Fruit fly (Drosophila melanogaster): ENCODE data around the gene Son.

Gene Son

DNA sequence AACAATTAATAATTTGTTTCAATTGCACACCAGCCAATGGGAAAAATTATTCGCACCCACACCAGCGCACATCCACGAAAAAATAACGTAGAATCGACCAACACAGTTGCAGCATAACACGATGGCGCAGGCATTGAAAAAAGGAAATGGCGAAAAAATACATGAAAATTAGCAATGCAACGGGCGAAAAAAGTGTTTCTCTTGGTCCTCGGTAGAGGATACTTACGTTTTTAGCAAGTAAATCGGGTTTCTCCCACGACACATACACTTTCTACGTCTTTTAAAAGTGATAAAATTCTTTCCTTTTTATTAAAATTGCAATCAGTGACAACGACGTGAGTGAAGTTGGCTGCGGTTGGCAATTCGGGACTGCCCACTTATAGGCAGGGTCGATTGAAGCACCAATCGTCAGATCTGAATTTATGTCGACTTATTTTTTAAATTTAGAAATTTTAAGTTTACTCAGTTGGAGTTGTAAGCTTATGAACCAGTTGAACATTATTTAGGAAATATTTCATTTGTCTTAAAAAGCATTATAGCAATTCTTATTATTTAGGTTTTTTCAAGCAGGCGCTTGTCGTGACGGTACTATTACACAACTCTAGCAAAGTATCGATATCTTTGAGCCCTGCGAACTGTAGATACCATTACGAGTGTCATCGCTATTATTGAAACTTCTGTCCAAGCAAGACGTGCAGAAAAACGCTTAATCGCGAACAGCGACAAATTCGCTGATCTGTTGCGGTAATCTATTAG, at the start of gene Son, which contains the start of gene Kap-alpha3:
TSS of gene Son (plus strand) at position 661 of the 756 bp plus-strand sequence.
TSS of gene Kap-alpha3 (minus strand) at position 352 of the 756 bp plus-strand sequence.
- TF ChIP-seq foxo (GFP tag; optimal IDR thresholded peaks at IDR 0.05) = peak; percentile 58 to 92
- TF ChIP-seq brk (GFP tag; optimal IDR thresholded peaks at IDR 0.05) = no peak
- TF ChIP-seq ey (GFP tag; optimal IDR thresholded peaks at IDR 0.05) = peak; percentile 86
- peak; percentile 80 for TF ChIP-seq psq (GFP tag; optimal IDR thresholded peaks at IDR 0.05)
- no peak for TF ChIP-seq Dif (GFP tag; optimal IDR thresholded peaks at IDR 0.05; ENCODE audit: partially characterized antibody)
- TF ChIP-seq N (GFP tag; optimal IDR thresholded peaks at IDR 0.05) = no peak
- TF ChIP-seq CG32264 (GFP tag; optimal IDR thresholded peaks at IDR 0.05) = peak; percentile 84
- peak; percentile 91 for TF ChIP-seq Sp1 (GFP tag; optimal IDR thresholded peaks at IDR 0.05)
- TF ChIP-seq Hr83 (GFP tag; optimal IDR thresholded peaks at IDR 0.05; ENCODE audit: poor library complexity, severe bottlenecking) = peak; percentile 83
- peak; percentile 93 for TF ChIP-seq woc (GFP tag; optimal IDR thresholded peaks at IDR 0.05)
- TF ChIP-seq Dfd (GFP tag; optimal IDR thresholded peaks at IDR 0.05) = no peak
- TF ChIP-seq Hr78 (GFP tag; optimal IDR thresholded peaks at IDR 0.05) = no peak
- peak; percentile 82 for TF ChIP-seq dsf (GFP tag; optimal IDR thresholded peaks at IDR 0.05; ENCODE audit: borderline replicate concordance)
- TF ChIP-seq dmrt93B (GFP tag; optimal IDR thresholded peaks at IDR 0.05) = peak; percentile 96
- peak; percentile 93 for TF ChIP-seq Hnf4 (GFP tag; optimal IDR thresholded peaks at IDR 0.05)
- peak; percentile 91 for TF ChIP-seq fru (GFP tag; optimal IDR thresholded peaks at IDR 0.05)
- TF ChIP-seq h (GFP tag; optimal IDR thresholded peaks at IDR 0.05) = peak; percentile 92
- TF ChIP-seq Jra (GFP tag; optimal IDR thresholded peaks at IDR 0.05) = peak; percentile 88
- TF ChIP-seq Rel (GFP tag; optimal IDR thresholded peaks at IDR 0.05) = no peak
- TF ChIP-seq Rel (tag; optimal IDR thresholded peaks at IDR 0.05) = peak; percentile 90
- TF ChIP-seq GATAd (GFP tag; optimal IDR thresholded peaks at IDR 0.05) = peak; percentile 33
- TF ChIP-seq lola (GFP tag; optimal IDR thresholded peaks at IDR 0.05) = no peak
- TF ChIP-seq CG9705 (GFP tag; optimal IDR thresholded peaks at IDR 0.05) = peak; percentile 95
- TF ChIP-seq HLH106 (tag; optimal IDR thresholded peaks at IDR 0.05) = peak; percentile 90
- TF ChIP-seq Mio (GFP tag; optimal IDR thresholded peaks at IDR 0.05) = peak; percentile 79
- TF ChIP-seq CrebA (GFP tag; optimal IDR thresholded peaks at IDR 0.05; ENCODE audit: borderline replicate concordance) = no peak
- peak; percentile 80 for TF ChIP-seq Myc (optimal IDR thresholded peaks at IDR 0.05)
- TF ChIP-seq Vsx2 (GFP tag; optimal IDR thresholded peaks at IDR 0.05; ENCODE audit: partially characterized antibody) = no peak
- peak; percentile 65 for TF ChIP-seq sage (GFP tag; optimal IDR thresholded peaks at IDR 0.05)
- TF ChIP-seq OdsH (GFP tag; optimal IDR thresholded peaks at IDR 0.05) = peak; percentile 82
- TF ChIP-seq tai (GFP tag; optimal IDR thresholded peaks at IDR 0.05) = no peak
- TF ChIP-seq usp (GFP tag; optimal IDR thresholded peaks at IDR 0.05) = no peak
- peak; percentile 94 for TF ChIP-seq rgr (GFP tag; optimal IDR thresholded peaks at IDR 0.05)
- no peak for TF ChIP-seq Abd-B (GFP tag; optimal IDR thresholded peaks at IDR 0.05)
- no peak for TF ChIP-seq jim (GFP tag; optimal IDR thresholded peaks at IDR 0.05)
- TF ChIP-seq sv (GFP tag; optimal IDR thresholded peaks at IDR 0.05) = peak; percentile 91
- peak; percentile 91 for TF ChIP-seq br (GFP tag; optimal IDR thresholded peaks at IDR 0.05)
- TF ChIP-seq dl (GFP tag; optimal IDR thresholded peaks at IDR 0.05; ENCODE audit: insufficient read depth in 1 of 2, partially characterized antibody in 2 of 2) = no peak
- no peak for TF ChIP-seq pan (optimal IDR thresholded peaks at IDR 0.05)

DNA sequence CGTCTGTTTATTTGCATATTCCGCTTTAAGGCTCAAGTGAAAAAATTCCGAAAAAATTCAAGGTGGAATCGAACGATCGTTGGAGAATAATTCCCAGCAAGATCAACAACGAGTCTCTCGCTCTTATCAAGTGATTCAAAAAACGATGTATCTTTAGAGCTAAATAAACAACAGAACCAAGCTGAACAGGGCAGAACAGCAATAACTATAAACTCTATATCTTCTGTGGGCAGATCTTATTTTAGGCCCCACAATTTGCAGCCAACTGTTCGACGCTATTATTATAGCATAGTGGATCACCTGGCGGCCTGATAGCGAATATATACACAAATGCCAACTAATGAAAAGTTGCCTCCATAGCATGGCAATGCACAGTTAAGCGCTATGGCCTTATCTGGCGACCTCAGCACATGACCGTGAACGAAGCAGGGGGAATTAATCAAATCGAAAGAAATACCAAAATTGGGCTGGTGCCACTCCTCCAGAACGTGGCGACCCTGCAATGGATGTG, 48.4 kb upstream of the Son start:
- TF ChIP-seq CrebA (GFP tag; optimal IDR thresholded peaks at IDR 0.05; ENCODE audit: borderline replicate concordance) = no peak
- no peak for TF ChIP-seq dsf (GFP tag; optimal IDR thresholded peaks at IDR 0.05; ENCODE audit: borderline replicate concordance)
- no peak for TF ChIP-seq OdsH (GFP tag; optimal IDR thresholded peaks at IDR 0.05)
- TF ChIP-seq CG32264 (GFP tag; optimal IDR thresholded peaks at IDR 0.05) = no peak
- no peak for TF ChIP-seq Dfd (GFP tag; optimal IDR thresholded peaks at IDR 0.05)
- no peak for TF ChIP-seq h (GFP tag; optimal IDR thresholded peaks at IDR 0.05)
- no peak for TF ChIP-seq Rel (GFP tag; optimal IDR thresholded peaks at IDR 0.05)
- peak; percentile 69 for TF ChIP-seq Rel (tag; optimal IDR thresholded peaks at IDR 0.05)
